Worm (Caenorhabditis elegans) whole organism, young adult: ENCODE measurements around the gene srh-301.
A peak's percentile ranks its signal among the peaks of the same experiment; 100 is the strongest.
"Not testable (repeated sequence)": the region's sequence is repeated elsewhere in the genome, so short reads cannot be mapped to it uniquely, and the experiment has no call there.

ENCODE experiments used
- C06A6.2 ChIP-seq: fragments of 200-800 bp; sonication (Bioruptor generic); conservative IDR thresholded peaks from 2 replicates; pipeline ENCODE4 v1.3.6; 2022; ENCODE audit warnings: missing genetic modification characterization, missing compliant biosample characterization
- D2030.7 ChIP-seq: fragments of 200-800 bp; sonication (Bioruptor generic); IDR thresholded peaks from 2 replicates; pipeline ENCODE4 v1.3.6; 2022; ENCODE audit warnings: missing genetic modification reagents, missing genetic modification characterization, missing compliant biosample characterization
- F22D6.2 ChIP-seq: sonication (generic microtip); optimal IDR thresholded peaks from 2 replicates; lab custom pipeline; 2016; ENCODE audit warnings: mild to moderate bottlenecking, missing genetic modification characterization, missing compliant biosample characterization
- F33H1.4 ChIP-seq: fragments of 200-800 bp; sonication (Bioruptor generic); IDR thresholded peaks from 2 replicates; pipeline ENCODE4 v1.3.6; 2022; ENCODE audit warnings: missing genetic modification reagents, missing genetic modification characterization, missing compliant biosample characterization
- F52B5.7 ChIP-seq: sonication (generic microtip); optimal IDR thresholded peaks from 2 replicates; lab custom pipeline; 2016; ENCODE audit warnings: mild to moderate bottlenecking, missing genetic modification characterization, missing compliant biosample characterization
- K11D2.4 ChIP-seq: fragments of 200-800 bp; sonication (Bioruptor generic); IDR thresholded peaks from 2 replicates; pipeline ENCODE4 v1.3.6; 2022; ENCODE audit warnings: missing genetic modification reagents, missing genetic modification characterization, missing compliant biosample characterization
- T26A5.8 ChIP-seq: sonication (generic microtip); optimal IDR thresholded peaks from 2 replicates; lab custom pipeline; 2016; ENCODE audit warnings: missing genetic modification characterization, missing compliant biosample characterization
- ZK185.1 ChIP-seq: sonication (generic microtip); optimal IDR thresholded peaks from 2 replicates; lab custom pipeline; 2016; ENCODE audit warnings: mild to moderate bottlenecking, missing genetic modification characterization, missing compliant biosample characterization; ENCODE audit not compliant: poor library complexity, severe bottlenecking
- ama-1 ChIP-seq, 3 experiments: fragments of 150-350 bp in 1 of 3; sonication (generic microtip) in 2 of 3; optimal IDR thresholded peaks; 2 replicates each; lab custom pipeline; 2014 to 2018; ENCODE audit warnings: missing biosample characterization in 2 of 3, missing genetic modification characterization in 2 of 3, missing genetic modification reagents in 2 of 3
- atf-7 ChIP-seq: sonication (generic microtip); optimal IDR thresholded peaks from 2 replicates; lab custom pipeline; 2017; ENCODE audit warnings: mild to moderate bottlenecking, missing genetic modification characterization, missing compliant biosample characterization
- athp-1 ChIP-seq: sonication (generic microtip); optimal IDR thresholded peaks from 2 replicates; lab custom pipeline; 2017; ENCODE audit warnings: mild to moderate bottlenecking, missing genetic modification characterization, missing compliant biosample characterization
- attf-3 ChIP-seq: fragments of 200-800 bp; sonication (Bioruptor generic); conservative IDR thresholded peaks from 2 replicates; pipeline ENCODE4 v1.3.6; 2022; ENCODE audit warnings: missing genetic modification reagents, missing genetic modification characterization, missing compliant biosample characterization
- attf-5 ChIP-seq: fragments of 200-800 bp; sonication (Bioruptor generic); optimal IDR thresholded peaks from 2 replicates; lab custom pipeline; 2018; ENCODE audit warnings: mild to moderate bottlenecking, missing genetic modification characterization, missing compliant biosample characterization
- attf-6 ChIP-seq: fragments of 200-800 bp; sonication (Bioruptor generic); IDR thresholded peaks from 2 replicates; pipeline ENCODE4 v1.3.6; 2022; ENCODE audit warnings: missing genetic modification reagents, missing genetic modification characterization, missing compliant biosample characterization
- cebp-1 ChIP-seq, 2 experiments: fragments of 200-800 bp in 1 of 2; sonication (Bioruptor generic) in 1 of 2; sonication (generic microtip) in 1 of 2; IDR thresholded peaks in 1 of 2; optimal IDR thresholded peaks in 1 of 2; 2 replicates each; pipeline versions ENCODE4 v1.3.6 to Lab custom; 2017 to 2022; ENCODE audit warnings: missing compliant biosample characterization in 2 of 2, missing genetic modification characterization in 2 of 2, mild to moderate bottlenecking in 1 of 2, missing genetic modification reagents in 1 of 2, moderate library complexity in 1 of 2
- cebp-2 ChIP-seq: fragments of 200-800 bp; sonication (Bioruptor generic); IDR thresholded peaks from 2 replicates; pipeline ENCODE4 v1.3.6; 2022; ENCODE audit warnings: missing genetic modification characterization, missing compliant biosample characterization
- ceh-40 ChIP-seq: fragments of 200-800 bp; sonication (Bioruptor generic); IDR thresholded peaks from 2 replicates; pipeline ENCODE4 v1.3.6; 2022; ENCODE audit warnings: missing genetic modification characterization, missing compliant biosample characterization
- ceh-79 ChIP-seq: sonication (generic microtip); optimal IDR thresholded peaks from 2 replicates; lab custom pipeline; 2017; ENCODE audit warnings: mild to moderate bottlenecking, missing genetic modification characterization, missing compliant biosample characterization
- chd-7 ChIP-seq: sonication (generic microtip); optimal IDR thresholded peaks from 2 replicates; lab custom pipeline; 2016; ENCODE audit warnings: mild to moderate bottlenecking, missing genetic modification characterization, moderate library complexity, missing compliant biosample characterization
- dpff-1 ChIP-seq: sonication (generic microtip); optimal IDR thresholded peaks from 2 replicates; lab custom pipeline; 2017; ENCODE audit warnings: mild to moderate bottlenecking, missing genetic modification characterization, missing compliant biosample characterization
- gei-17 ChIP-seq: fragments of 200-800 bp; sonication (Bioruptor generic); optimal IDR thresholded peaks from 2 replicates; lab custom pipeline; 2018; ENCODE audit warnings: mild to moderate bottlenecking, missing genetic modification characterization, missing compliant biosample characterization
- hlh-26 ChIP-seq: fragments of 200-800 bp; sonication (Bioruptor generic); conservative IDR thresholded peaks from 2 replicates; pipeline ENCODE4 v1.3.6; 2022; ENCODE audit warnings: missing genetic modification reagents, missing genetic modification characterization, missing compliant biosample characterization
- hmg-1.2 ChIP-seq: fragments of 200-800 bp; sonication (Bioruptor generic); IDR thresholded peaks from 2 replicates; pipeline ENCODE4 v1.3.6; 2022; ENCODE audit warnings: missing genetic modification reagents, missing genetic modification characterization, missing compliant biosample characterization
- hmg-20 ChIP-seq: fragments of 200-800 bp; sonication (Bioruptor generic); IDR thresholded peaks from 2 replicates; pipeline ENCODE4 v1.3.6; 2022; ENCODE audit warnings: missing genetic modification reagents, missing genetic modification characterization, missing compliant biosample characterization
- let-526 ChIP-seq: fragments of 200-800 bp; sonication (Bioruptor generic); IDR thresholded peaks from 2 replicates; pipeline ENCODE4 v1.3.6; 2022; ENCODE audit warnings: missing genetic modification reagents, missing genetic modification characterization, missing compliant biosample characterization
- let-607 ChIP-seq, 2 experiments: fragments of 200-800 bp in 1 of 2; sonication (Bioruptor generic) in 1 of 2; sonication (generic microtip) in 1 of 2; optimal IDR thresholded peaks; 2 replicates each; lab custom pipeline; 2016 to 2018; ENCODE audit warnings: mild to moderate bottlenecking in 2 of 2, missing compliant biosample characterization in 2 of 2, missing genetic modification characterization in 2 of 2, moderate library complexity in 2 of 2, missing genotype in 1 of 2
- lin-40 ChIP-seq: sonication (generic microtip); optimal IDR thresholded peaks from 2 replicates; lab custom pipeline; 2016; ENCODE audit warnings: missing genetic modification characterization, mild to moderate bottlenecking, missing compliant biosample characterization, missing genotype, missing genetic modification reagents
- lin-54 ChIP-seq: fragments of 200-800 bp; sonication (Bioruptor generic); optimal IDR thresholded peaks from 2 replicates; lab custom pipeline; 2018; ENCODE audit warnings: mild to moderate bottlenecking, missing genetic modification characterization, missing compliant biosample characterization
- madf-3 ChIP-seq: fragments of 200-800 bp; sonication (Bioruptor generic); IDR thresholded peaks from 2 replicates; pipeline ENCODE4 v1.3.6; 2022; ENCODE audit warnings: missing genetic modification reagents, missing genetic modification characterization, missing compliant biosample characterization
- madf-6 ChIP-seq: fragments of 200-800 bp; sonication (Bioruptor generic); IDR thresholded peaks from 2 replicates; pipeline ENCODE4 v1.3.6; 2022; ENCODE audit warnings: missing genetic modification reagents, missing genetic modification characterization, missing compliant biosample characterization
- madf-8 ChIP-seq: fragments of 200-800 bp; sonication (Bioruptor generic); conservative IDR thresholded peaks from 2 replicates; pipeline ENCODE4 v1.3.6; 2022; ENCODE audit warnings: missing genetic modification reagents, missing genetic modification characterization, missing compliant biosample characterization
- mcd-1 ChIP-seq: fragments of 200-800 bp; sonication (Bioruptor generic); IDR thresholded peaks from 2 replicates; pipeline ENCODE4 v1.3.6; 2022; ENCODE audit warnings: missing genetic modification reagents, missing genetic modification characterization, missing compliant biosample characterization
- nfyb-1 ChIP-seq: fragments of 200-800 bp; sonication (Bioruptor generic); IDR thresholded peaks from 2 replicates; pipeline ENCODE4 v1.3.6; 2022; ENCODE audit warnings: missing genetic modification reagents, missing genetic modification characterization, missing compliant biosample characterization
- nhr-120 ChIP-seq: fragments of 200-800 bp; sonication (Bioruptor generic); IDR thresholded peaks from 2 replicates; pipeline ENCODE4 v1.3.6; 2022; ENCODE audit warnings: missing genetic modification characterization, missing compliant biosample characterization
- nhr-27 ChIP-seq: fragments of 200-800 bp; sonication (Bioruptor generic); optimal IDR thresholded peaks from 2 replicates; lab custom pipeline; 2018; ENCODE audit warnings: mild to moderate bottlenecking, missing genetic modification characterization, moderate library complexity, missing compliant biosample characterization
- nhr-80 ChIP-seq: sonication (generic microtip); optimal IDR thresholded peaks from 2 replicates; lab custom pipeline; 2016; ENCODE audit warnings: missing genetic modification characterization, missing compliant biosample characterization
- rcor-1 ChIP-seq: fragments of 200-800 bp; sonication (Bioruptor generic); IDR thresholded peaks from 2 replicates; pipeline ENCODE4 v1.3.6; 2022; ENCODE audit warnings: missing genetic modification reagents, missing genetic modification characterization, missing compliant biosample characterization
- repo-1 ChIP-seq: sonication (generic microtip); optimal IDR thresholded peaks from 2 replicates; lab custom pipeline; 2017; ENCODE audit warnings: mild to moderate bottlenecking, missing genetic modification characterization, missing compliant biosample characterization
- sdz-38 ChIP-seq: sonication (generic microtip); optimal IDR thresholded peaks from 2 replicates; lab custom pipeline; 2016; ENCODE audit warnings: missing genotype, missing genetic modification characterization, missing compliant biosample characterization
- snpc-3.4 ChIP-seq: sonication (generic microtip); optimal IDR thresholded peaks from 2 replicates; lab custom pipeline; 2017; ENCODE audit warnings: missing genetic modification characterization, mild to moderate bottlenecking, missing compliant biosample characterization, antibody characterized with exemption, moderate library complexity, missing genotype, missing genetic modification reagents
- snpc-4 ChIP-seq, 5 experiments: fragments of 150-350 bp in 1 of 5; sonication (generic microtip) in 4 of 5; optimal IDR thresholded peaks; 2 replicates each; lab custom pipeline; 2014 to 2018; ENCODE audit warnings: missing genetic modification characterization in 5 of 5, missing biosample characterization in 3 of 5, antibody characterized with exemption in 2 of 5, mild to moderate bottlenecking in 2 of 5, missing compliant biosample characterization in 2 of 5, missing genotype in 2 of 5, moderate library complexity in 2 of 5, missing genetic modification reagents in 1 of 5
- tbx-9 ChIP-seq: sonication (generic microtip); optimal IDR thresholded peaks from 2 replicates; lab custom pipeline; 2016; ENCODE audit warnings: borderline replicate concordance, missing genetic modification characterization, inconsistent platforms, missing compliant biosample characterization
- ztf-18 ChIP-seq: sonication (generic microtip); optimal IDR thresholded peaks from 2 replicates; lab custom pipeline; 2016; ENCODE audit warnings: missing genotype, mild to moderate bottlenecking, missing genetic modification characterization, missing compliant biosample characterization

The srh-301 gene

ce11 chrV:17865309-17865708 lies 40.6 kb downstream of the srh-301 start, which contains the start of gene Y59A8A.8:
Gene Y59A8A.8, plus strand, starts transcription at chrV:17865609.
- not testable (repeated sequence) for TF ChIP-seq nfyb-1 (GFP tag; lab: Robert Waterston, UW); ZK185.1 (tag; lab: Kevin White, UChicago); nhr-120 (GFP tag; lab: Robert Waterston, UW)
- TF ChIP-seq, all 124 proteins: peak for 0; not testable (repeated sequence) for 124

ce11 chrV:17870569-17870968 lies 45.9 kb downstream of the srh-301 start, which contains the start of gene csn-1:
Gene csn-1, minus strand, starts transcription at chrV:17870651.
- TF ChIP-seq rcor-1 (GFP tag; lab: Robert Waterston, UW) (no peak), F52B5.7 (no peak), tbx-9 (tag; lab: Kevin White, UChicago) (no peak), attf-6 (0 out of 2 replicates have a peak, but pooled peaks have one; percentile 20), hlh-26 (GFP tag; lab: Robert Waterston, UW) (no peak), mcd-1 (peak; percentile 92), madf-6 (GFP tag; lab: Robert Waterston, UW) (peak; percentile 45; the same call in 1 of the 2 replicates), snpc-3.4 (tag; lab: Kevin White, UChicago) (peak; percentile 39), madf-8 (GFP tag; lab: Robert Waterston, UW) (no peak), snpc-4 (GFP tag; optimal IDR thresholded peaks at IDR 0.05; lab: Kevin White, UChicago) (no peak), snpc-4 (tag; optimal IDR thresholded peaks at IDR 0.05; lab: Kevin White, UChicago) (peak in 1 of 4 experiments; percentile 34), hmg-1.2 (GFP tag; lab: Robert Waterston, UW) (peak; percentile 94), let-526 (GFP tag; lab: Robert Waterston, UW) (no peak), lin-54 (GFP tag; lab: Kevin White, UChicago) (peak; percentile 28)

ce11 chrV:17871049-17871448 lies 46.3 kb downstream of the srh-301 start, which contains the start of gene phf-14:
Gene phf-14, plus strand, starts transcription at chrV:17871393.
- TF ChIP-seq lin-40 (no peak), F33H1.4 (GFP tag; lab: Robert Waterston, UW) (no peak), athp-1 (tag; lab: Kevin White, UChicago) (no peak), let-607 (tag; optimal IDR thresholded peaks at IDR 0.05; lab: Kevin White, UChicago) (no peak), ceh-79 (tag; lab: Kevin White, UChicago) (no peak), ztf-18 (tag; lab: Kevin White, UChicago) (no peak), hmg-20 (GFP tag; lab: Robert Waterston, UW) (no peak), attf-5 (GFP tag; lab: Kevin White, UChicago) (peak; percentile 47), atf-7 (tag; lab: Kevin White, UChicago) (no peak), attf-3 (no peak), T26A5.8 (tag; lab: Kevin White, UChicago) (no peak), D2030.7 (GFP tag; lab: Robert Waterston, UW) (peak; percentile 49), gei-17 (no peak), cebp-2 (GFP tag; lab: Robert Waterston, UW) (no peak), F22D6.2 (no peak), madf-8 (GFP tag; lab: Robert Waterston, UW) (no peak), ceh-40 (GFP tag; lab: Robert Waterston, UW) (no peak), chd-7 (tag; lab: Kevin White, UChicago) (no peak), C06A6.2 (no peak), ama-1 (optimal IDR thresholded peaks at IDR 0.05; lab: Kevin White, UChicago) (no peak), ama-1 (GFP tag; optimal IDR thresholded peaks at IDR 0.05; lab: Kevin White, UChicago) (no peak), dpff-1 (tag; lab: Kevin White, UChicago) (no peak), lin-54 (GFP tag; lab: Kevin White, UChicago) (peak; percentile 72), repo-1 (tag; lab: Kevin White, UChicago) (no peak), rcor-1 (GFP tag; lab: Robert Waterston, UW) (peak; percentile 59), madf-3 (no peak), sdz-38 (tag; lab: Kevin White, UChicago) (no peak), K11D2.4 (GFP tag; lab: Robert Waterston, UW) (peak; percentile 32; the same call in 1 of the 2 replicates), cebp-1 (GFP tag; IDR thresholded peaks at IDR 0.05; lab: Robert Waterston, UW) (no peak), cebp-1 (tag; optimal IDR thresholded peaks at IDR 0.05; lab: Kevin White, UChicago) (peak; percentile 27), nhr-27 (no peak), nhr-80 (tag; lab: Kevin White, UChicago) (no peak)
